Fruit fly (Drosophila melanogaster): Measurements from ENCODE around the gene CG14370.

dm6 chr3R:13553152-13553874 lies 34.5 kb upstream of the CG14370 start:
- no peak for TF ChIP-seq CTCF (optimal IDR thresholded peaks at IDR 0.05)
- TF ChIP-seq CG8478 (optimal IDR thresholded peaks at IDR 0.05), result no peak
